Worm (Caenorhabditis elegans) whole organism, L3 larva: ENCODE measurements around the gene cpf-1.

Experiments used
- R02D3.7 ChIP-seq: fragments of 150-350 bp; optimal IDR thresholded peaks from 2 replicates; lab custom pipeline; 2014; ENCODE audit warnings: missing biosample characterization, missing genetic modification characterization
- ZK546.5 ChIP-seq: sonication (generic microtip); optimal IDR thresholded peaks from 2 replicates; lab custom pipeline; 2017; ENCODE audit warnings: missing biosample characterization, missing genetic modification characterization
- aly-2 ChIP-seq: fragments of 150-350 bp; optimal IDR thresholded peaks from 2 replicates; lab custom pipeline; 2014; ENCODE audit warnings: missing biosample characterization, missing genetic modification characterization
- ama-1 ChIP-seq: fragments of 150-350 bp; optimal IDR thresholded peaks from 2 replicates; lab custom pipeline; 2018
- ceh-28 ChIP-seq: fragments of 150-350 bp; optimal IDR thresholded peaks from 2 replicates; lab custom pipeline; 2014; ENCODE audit warnings: missing biosample characterization, missing genetic modification reagents, missing genetic modification characterization
- ceh-82 ChIP-seq: fragments of 150-350 bp; optimal IDR thresholded peaks from 2 replicates; lab custom pipeline; 2014; ENCODE audit warnings: missing biosample characterization, missing genetic modification characterization
- daf-12 ChIP-seq: fragments of 150-350 bp; optimal IDR thresholded peaks from 2 replicates; lab custom pipeline; 2014; ENCODE audit warnings: missing biosample characterization, missing genetic modification reagents, missing genetic modification characterization
- egl-27 ChIP-seq: sonication (generic microtip); optimal IDR thresholded peaks from 4 replicates; lab custom pipeline; 2017; ENCODE audit warnings: missing biosample characterization, missing genetic modification reagents, missing genetic modification characterization
- egl-5 ChIP-seq: fragments of 150-350 bp; optimal IDR thresholded peaks from 2 replicates; lab custom pipeline; 2017; ENCODE audit warnings: missing biosample characterization, missing genetic modification reagents, missing genetic modification characterization, inconsistent platforms
- elt-1 ChIP-seq: fragments of 150-350 bp; optimal IDR thresholded peaks from 2 replicates; lab custom pipeline; 2014; ENCODE audit warnings: missing biosample characterization, missing genetic modification characterization
- elt-2 ChIP-seq: sonication (generic microtip); optimal IDR thresholded peaks from 2 replicates; lab custom pipeline; 2016; ENCODE audit warnings: missing genetic modification reagents, mild to moderate bottlenecking, missing genetic modification characterization, missing compliant biosample characterization
- fkh-10 ChIP-seq: sonication (generic microtip); optimal IDR thresholded peaks from 2 replicates; lab custom pipeline; 2017; ENCODE audit warnings: missing biosample characterization, missing genetic modification reagents, missing genetic modification characterization
- hmg-11 ChIP-seq: sonication (generic microtip); optimal IDR thresholded peaks from 2 replicates; lab custom pipeline; 2016; ENCODE audit warnings: missing genetic modification characterization, missing compliant biosample characterization
- jun-1 ChIP-seq: fragments of 150-350 bp; optimal IDR thresholded peaks from 2 replicates; lab custom pipeline; 2014; ENCODE audit warnings: missing biosample characterization, missing genetic modification reagents, missing genetic modification characterization
- lin-15B ChIP-seq: fragments of 150-350 bp; optimal IDR thresholded peaks from 2 replicates; lab custom pipeline; 2014; ENCODE audit warnings: missing biosample characterization, missing genetic modification characterization
- lin-39 ChIP-seq: fragments of 150-350 bp; optimal IDR thresholded peaks from 2 replicates; lab custom pipeline; 2018; ENCODE audit warnings: missing biosample characterization, missing genetic modification reagents, missing genetic modification characterization
- lsy-12 ChIP-seq: sonication (generic microtip); optimal IDR thresholded peaks from 2 replicates; lab custom pipeline; 2016; ENCODE audit warnings: mild to moderate bottlenecking, missing genetic modification characterization, missing compliant biosample characterization
- mdl-1 ChIP-seq: fragments of 150-350 bp; optimal IDR thresholded peaks from 2 replicates; lab custom pipeline; 2014; ENCODE audit warnings: missing biosample characterization, missing genetic modification characterization
- mml-1 ChIP-seq: fragments of 150-350 bp; sonication (generic microtip); optimal IDR thresholded peaks from 3 replicates; lab custom pipeline; 2014; ENCODE audit warnings: missing biosample characterization, missing genetic modification characterization
- nfya-1 ChIP-seq: sonication (generic microtip); optimal IDR thresholded peaks from 2 replicates; lab custom pipeline; 2017; ENCODE audit warnings: missing genetic modification characterization, mild to moderate bottlenecking, missing compliant biosample characterization, antibody characterized with exemption, moderate library complexity; ENCODE audit not compliant: insufficient read depth
- nhr-11 ChIP-seq: fragments of 150-350 bp; optimal IDR thresholded peaks from 2 replicates; lab custom pipeline; 2014; ENCODE audit warnings: missing biosample characterization, missing genetic modification characterization
- nhr-12 ChIP-seq: fragments of 150-350 bp; optimal IDR thresholded peaks from 2 replicates; lab custom pipeline; 2014; ENCODE audit warnings: missing biosample characterization, missing genetic modification characterization
- nhr-23 ChIP-seq: fragments of 150-350 bp; optimal IDR thresholded peaks from 2 replicates; lab custom pipeline; 2014; ENCODE audit warnings: missing biosample characterization, missing genetic modification reagents, missing genetic modification characterization
- nhr-25 ChIP-seq: sonication (generic microtip); optimal IDR thresholded peaks from 2 replicates; lab custom pipeline; 2017; ENCODE audit warnings: missing biosample characterization, missing genetic modification characterization
- nhr-43 ChIP-seq: sonication (generic microtip); optimal IDR thresholded peaks from 2 replicates; lab custom pipeline; 2016; ENCODE audit warnings: mild to moderate bottlenecking, missing genetic modification characterization, missing compliant biosample characterization; ENCODE audit not compliant: poor library complexity, severe bottlenecking
- nhr-76 ChIP-seq: fragments of 150-350 bp; sonication (generic microtip); optimal IDR thresholded peaks from 5 replicates; lab custom pipeline; 2014; ENCODE audit warnings: missing biosample characterization, missing genetic modification characterization
- pha-4 ChIP-seq: fragments of 150-350 bp; optimal IDR thresholded peaks from 2 replicates; lab custom pipeline; 2014; ENCODE audit warnings: missing biosample characterization, missing genetic modification reagents, missing genetic modification characterization
- pqm-1 ChIP-seq: fragments of 150-350 bp; optimal IDR thresholded peaks from 2 replicates; lab custom pipeline; 2017; ENCODE audit warnings: missing biosample characterization, missing genetic modification characterization, inconsistent platforms
- sea-2 ChIP-seq: fragments of 150-350 bp; sonication (generic microtip); optimal IDR thresholded peaks from 4 replicates; lab custom pipeline; 2014; ENCODE audit warnings: missing biosample characterization, missing genetic modification reagents, missing genetic modification characterization
- skn-1 ChIP-seq: fragments of 150-350 bp; optimal IDR thresholded peaks from 2 replicates; lab custom pipeline; 2014; ENCODE audit warnings: missing biosample characterization, missing genetic modification characterization
- snpc-4 ChIP-seq: fragments of 150-350 bp; optimal IDR thresholded peaks from 2 replicates; lab custom pipeline; 2014; ENCODE audit warnings: missing biosample characterization, missing genetic modification characterization
- tbx-2 ChIP-seq: sonication (generic microtip); optimal IDR thresholded peaks from 2 replicates; lab custom pipeline; 2016; ENCODE audit warnings: mild to moderate bottlenecking, missing genetic modification characterization, missing compliant biosample characterization
- unc-39 ChIP-seq: sonication (generic microtip); optimal IDR thresholded peaks from 4 replicates; lab custom pipeline; 2017; ENCODE audit warnings: missing biosample characterization, missing genetic modification characterization
- unc-62 ChIP-seq: fragments of 150-350 bp; sonication (generic microtip); optimal IDR thresholded peaks from 4 replicates; lab custom pipeline; 2014; ENCODE audit warnings: missing biosample characterization, missing genetic modification reagents, missing genetic modification characterization
- ztf-11 ChIP-seq: fragments of 150-350 bp; optimal IDR thresholded peaks from 2 replicates; lab custom pipeline; 2014; ENCODE audit warnings: missing biosample characterization, missing genetic modification characterization
- ztf-4 ChIP-seq: fragments of 150-350 bp; optimal IDR thresholded peaks from 2 replicates; lab custom pipeline; 2014; ENCODE audit warnings: missing biosample characterization, missing genetic modification characterization

Gene cpf-1

DNA sequence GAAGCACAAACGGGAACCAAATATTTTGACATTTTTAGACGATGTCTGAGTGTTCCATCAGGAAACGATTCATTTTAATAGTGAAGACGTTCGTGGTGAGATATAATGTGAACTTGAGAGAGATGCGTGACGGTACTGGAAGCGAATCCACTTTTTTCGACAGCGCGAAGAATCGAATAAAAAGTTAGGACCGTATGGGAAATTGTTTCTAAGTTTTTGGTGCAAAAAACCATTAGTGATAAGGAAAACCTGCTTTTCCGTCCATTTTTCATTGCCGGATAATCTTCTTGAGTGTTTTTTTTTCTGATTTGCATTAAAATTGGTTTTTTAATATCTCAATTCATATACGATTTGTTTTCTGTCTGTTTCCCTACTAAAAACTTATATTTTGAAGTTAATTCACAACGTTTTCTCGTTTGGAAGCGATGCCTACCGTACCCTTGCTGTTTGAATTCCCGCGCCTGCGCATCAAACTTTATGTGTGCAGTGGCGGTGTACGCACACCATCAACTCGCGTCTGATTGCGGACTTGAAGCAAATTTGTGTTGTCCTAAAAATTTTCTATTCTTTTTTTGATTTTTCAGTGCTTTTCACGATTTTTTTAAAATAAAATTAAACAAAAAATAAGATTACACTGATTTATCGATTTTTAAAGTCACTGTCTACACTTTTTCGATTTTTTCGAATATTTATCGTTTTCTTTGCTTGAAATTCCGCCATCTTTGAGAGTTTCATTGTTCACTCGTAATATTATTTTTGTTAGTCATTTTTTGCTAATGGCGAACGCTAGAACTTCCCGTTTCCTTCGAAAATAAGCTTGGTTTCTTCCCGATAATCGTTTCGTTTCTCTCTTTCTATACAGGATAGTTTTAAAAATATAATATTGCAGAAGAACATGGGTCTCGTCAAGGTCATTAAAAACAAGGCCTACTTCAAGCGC, 32.9 kb downstream of the cpf-1 start, which contains the start of the genes col-38 and rpl-5:
Gene col-38, minus strand, starts transcription at position 51 of the 940 bp plus-strand sequence.
Gene rpl-5, plus strand, starts transcription at position 890 of the 940 bp plus-strand sequence.
- peak; percentile 38 for TF ChIP-seq tbx-2 (tag; lab: Kevin White, UChicago)
- TF ChIP-seq nhr-11 (tag; lab: Kevin White, UChicago), result peak; percentile 73
- peak; percentile 84 for TF ChIP-seq ZK546.5 (tag; lab: Kevin White, UChicago)
- no peak for TF ChIP-seq daf-12 (tag; lab: Kevin White, UChicago)
- peak; percentile 66 for TF ChIP-seq nhr-43 (tag; lab: Kevin White, UChicago)
- peak; percentile 7 for TF ChIP-seq ama-1 (lab: Kevin White, UChicago)
- TF ChIP-seq pqm-1 (tag; lab: Kevin White, UChicago), result peak; percentile 51
- no peak for TF ChIP-seq sea-2
- TF ChIP-seq elt-2 (tag; lab: Kevin White, UChicago), result peak; percentile 72
- TF ChIP-seq unc-39 (tag; lab: Kevin White, UChicago), result no peak
- TF ChIP-seq jun-1 (tag; lab: Kevin White, UChicago), result peak; percentile 66
- TF ChIP-seq nhr-23 (tag; lab: Kevin White, UChicago), result peak; percentile 96
- TF ChIP-seq nfya-1 (tag; lab: Kevin White, UChicago), result peak; percentile 97
- peak; percentile 64 for TF ChIP-seq ceh-28 (tag; lab: Kevin White, UChicago)
- no peak for TF ChIP-seq mml-1
- TF ChIP-seq elt-1 (tag; lab: Kevin White, UChicago), result peak; percentile 23
- peak; percentile 78 for TF ChIP-seq snpc-4 (tag; lab: Kevin White, UChicago)
- peak; percentile 2 for TF ChIP-seq ztf-4
- TF ChIP-seq lin-15B (tag; lab: Kevin White, UChicago), result peak; percentile 97
- TF ChIP-seq egl-27 (tag; lab: Kevin White, UChicago), result no peak
- peak; percentile 99 for TF ChIP-seq pha-4
- peak; percentile 83 for TF ChIP-seq fkh-10 (GFP tag; lab: Kevin White, UChicago)
- TF ChIP-seq lin-39 (tag; lab: Kevin White, UChicago), result peak; percentile 93
- TF ChIP-seq nhr-25 (tag; lab: Kevin White, UChicago), result peak; percentile 94
- no peak for TF ChIP-seq aly-2 (tag; lab: Kevin White, UChicago)
- TF ChIP-seq unc-62 (GFP tag; lab: Kevin White, UChicago), result peak; percentile 28
- TF ChIP-seq ceh-82 (tag; lab: Kevin White, UChicago), result no peak
- TF ChIP-seq skn-1 (tag; lab: Kevin White, UChicago), result peak; percentile 78
- peak; percentile 73 for TF ChIP-seq R02D3.7
- TF ChIP-seq lsy-12 (tag; lab: Kevin White, UChicago), result peak; percentile 77
- peak; percentile 63 for TF ChIP-seq hmg-11
- TF ChIP-seq egl-5, result peak; percentile 87

DNA sequence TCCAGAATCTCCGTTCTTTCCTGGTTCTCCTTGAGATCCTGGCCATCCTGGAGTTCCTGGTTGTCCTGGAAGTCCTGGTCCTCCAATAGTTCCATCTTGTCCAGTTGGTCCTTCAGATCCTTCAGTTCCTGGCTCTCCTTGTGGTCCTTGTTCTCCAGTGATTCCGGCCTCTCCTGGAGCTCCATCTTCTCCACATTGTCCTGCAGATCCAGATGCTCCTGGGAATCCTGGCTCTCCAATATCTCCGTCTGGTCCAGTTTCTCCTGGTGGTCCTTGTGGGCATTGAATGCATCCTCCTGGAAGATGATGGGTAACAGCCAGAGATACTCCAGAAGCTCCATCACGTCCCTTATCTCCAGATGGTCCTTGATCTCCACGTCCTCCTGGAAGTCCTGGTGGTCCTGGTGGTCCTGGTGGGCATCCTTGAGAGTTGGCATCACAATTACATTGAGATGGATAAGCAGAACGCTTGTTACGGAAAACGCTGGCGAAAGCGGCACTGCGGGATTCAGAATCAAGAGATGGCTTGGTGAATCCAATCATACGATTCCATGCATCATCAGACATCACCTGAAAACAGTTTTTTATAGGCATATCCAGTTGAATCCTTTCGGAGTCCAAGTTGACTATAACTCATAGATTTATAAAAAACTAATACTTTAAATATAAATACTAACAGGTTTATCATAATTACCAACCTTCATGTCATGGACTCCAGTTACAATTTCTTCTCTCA, 33.8 kb downstream of the cpf-1 start:
- TF ChIP-seq nhr-23 (tag; lab: Kevin White, UChicago) (no peak), nhr-43 (tag; lab: Kevin White, UChicago) (no peak), hmg-11 (no peak), nhr-76 (tag; lab: Kevin White, UChicago) (no peak), nfya-1 (tag; lab: Kevin White, UChicago) (no peak), ceh-28 (tag; lab: Kevin White, UChicago) (no peak), ceh-82 (tag; lab: Kevin White, UChicago) (no peak), nhr-11 (tag; lab: Kevin White, UChicago) (no peak), mml-1 (no peak), ztf-11 (tag; lab: Kevin White, UChicago) (no peak), egl-27 (tag; lab: Kevin White, UChicago) (no peak), nhr-12 (no peak), mdl-1 (no peak), lin-15B (tag; lab: Kevin White, UChicago) (no peak)
